Worm (Caenorhabditis elegans): ENCODE results near the gene etr-1.

Gene etr-1

DNA sequence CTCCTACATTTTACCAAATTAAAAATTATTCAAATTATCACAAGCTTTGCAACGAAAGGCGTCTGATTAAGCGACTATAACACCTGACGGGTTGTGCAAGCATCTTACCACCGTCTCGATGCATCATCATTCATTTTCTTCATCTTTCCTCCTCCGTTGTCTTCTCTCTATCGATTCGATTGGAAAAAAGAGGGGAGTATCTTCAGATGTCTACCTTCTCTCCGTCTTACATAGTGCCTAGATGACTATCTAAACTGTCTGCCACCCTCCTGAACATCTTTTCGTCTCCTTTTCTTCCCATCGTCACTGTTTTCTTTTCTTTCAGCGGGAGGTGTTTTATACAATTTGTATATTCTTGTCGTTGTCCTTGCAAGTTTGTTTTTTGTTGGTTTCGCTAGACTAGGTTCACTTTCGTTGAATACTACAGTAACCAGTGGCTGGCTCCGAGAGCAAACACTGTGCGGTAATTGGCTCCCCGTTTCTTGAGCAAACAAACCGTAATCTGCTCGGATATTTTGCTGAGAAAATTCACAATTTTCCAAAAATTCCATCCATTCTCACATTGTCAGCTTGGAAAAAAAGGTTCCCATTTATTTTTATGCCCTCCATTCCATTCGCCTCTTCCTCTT is 2.8 kb upstream of the etr-1 start (continued):
- TF ChIP-seq isw-1 (GFP tag; IDR thresholded peaks at IDR 0.05) = no peak
- TF ChIP-seq mdl-1 (tag; optimal IDR thresholded peaks at IDR 0.05) = peak in 1 of 2 experiments; percentile 10
- TF ChIP-seq unc-130 (tag; optimal IDR thresholded peaks at IDR 0.05) = no peak

DNA sequence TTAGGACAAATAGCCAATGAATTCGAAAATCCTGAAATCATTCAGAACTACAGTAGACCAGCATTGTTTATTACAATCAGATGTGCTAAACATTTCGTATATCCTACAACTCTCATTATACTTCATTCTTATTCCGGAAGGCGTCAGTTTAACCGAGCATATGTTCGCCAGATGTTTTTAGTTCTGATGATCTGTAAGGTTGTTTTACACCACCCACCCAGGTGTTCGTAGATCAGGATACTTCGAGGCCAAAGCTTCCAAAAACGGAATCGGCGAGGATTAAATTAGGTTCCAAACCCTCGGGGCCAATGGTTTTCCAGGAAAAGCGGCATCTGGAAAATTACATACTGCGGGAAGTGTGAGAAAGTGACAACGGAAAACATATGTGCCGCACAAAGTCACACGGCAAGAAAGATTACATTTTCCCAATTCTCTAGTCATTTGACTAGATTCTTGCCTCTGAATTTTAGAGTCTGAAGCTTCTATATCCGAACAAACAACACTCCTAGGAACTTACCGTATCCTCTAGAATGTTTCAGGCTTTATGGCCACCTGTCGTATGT is 1.5 kb upstream of the etr-1 start:
- no peak for TF ChIP-seq ces-1 (GFP tag; optimal IDR thresholded peaks at IDR 0.05)
- no peak for TF ChIP-seq swsn-7 (tag; optimal IDR thresholded peaks at IDR 0.05)
- TF ChIP-seq fkh-10 (GFP tag; optimal IDR thresholded peaks at IDR 0.05) = no peak
- no peak for TF ChIP-seq ceh-90 (tag; optimal IDR thresholded peaks at IDR 0.05)
- TF ChIP-seq aly-2 (tag; optimal IDR thresholded peaks at IDR 0.05) = no peak
- peak in 1 of 2 experiments; percentile 13 for TF ChIP-seq lsy-2 (tag; optimal IDR thresholded peaks at IDR 0.05)
- no peak for TF ChIP-seq xbp-1 (tag; optimal IDR thresholded peaks at IDR 0.05)
- no peak for TF ChIP-seq nhr-19 (GFP tag; conservative IDR thresholded peaks at IDR 0.05)
- no peak for TF ChIP-seq lin-15B (tag; optimal IDR thresholded peaks at IDR 0.05)
- no peak for TF ChIP-seq fos-1 (tag; optimal IDR thresholded peaks at IDR 0.05)
- no peak for TF ChIP-seq nhr-90 (tag; optimal IDR thresholded peaks at IDR 0.05; ENCODE audit: poor library complexity)
- TF ChIP-seq nhr-85 (tag) = peak; percentile 42
- TF ChIP-seq Y116A8C.19 (tag; optimal IDR thresholded peaks at IDR 0.05; ENCODE audit: borderline replicate concordance) = no peak
- TF ChIP-seq nhr-237 (tag; optimal IDR thresholded peaks at IDR 0.05) = no peak
- no peak for TF ChIP-seq dpl-1 (GFP tag; optimal IDR thresholded peaks at IDR 0.05)
- peak; percentile 11 for TF ChIP-seq ztf-4 (tag; optimal IDR thresholded peaks at IDR 0.05)
- TF ChIP-seq dsc-1 (tag; optimal IDR thresholded peaks at IDR 0.05) = peak; percentile 94
- peak; percentile 59 for TF ChIP-seq lin-14 (GFP tag; optimal IDR thresholded peaks at IDR 0.05)
- no peak for TF ChIP-seq pag-3 (tag; optimal IDR thresholded peaks at IDR 0.05; ENCODE audit: borderline replicate concordance, insufficient read depth)
- TF ChIP-seq mep-1 (tag; optimal IDR thresholded peaks at IDR 0.05) = no peak
- TF ChIP-seq unc-86 (tag; optimal IDR thresholded peaks at IDR 0.05) = no peak
- TF ChIP-seq fkh-4 (tag; optimal IDR thresholded peaks at IDR 0.05; ENCODE audit: borderline replicate concordance) = peak; percentile 84
- no peak for TF ChIP-seq egl-27 (tag; optimal IDR thresholded peaks at IDR 0.05)
- no peak for TF ChIP-seq nhr-11 (tag; optimal IDR thresholded peaks at IDR 0.05)
- no peak for TF ChIP-seq lin-13 (GFP tag; optimal IDR thresholded peaks at IDR 0.05)
- no peak for TF ChIP-seq mdl-1 (tag; optimal IDR thresholded peaks at IDR 0.05)
- TF ChIP-seq hpl-2 (GFP tag; optimal IDR thresholded peaks at IDR 0.05) = no peak
- TF ChIP-seq unc-30 (tag; optimal IDR thresholded peaks at IDR 0.05) = no peak
- peak; percentile 5 for TF ChIP-seq rnt-1 (tag; optimal IDR thresholded peaks at IDR 0.05)
- TF ChIP-seq lir-3 (tag; optimal IDR thresholded peaks at IDR 0.05; ENCODE audit: poor library complexity) = no peak
- no peak for TF ChIP-seq irx-1 (tag; optimal IDR thresholded peaks at IDR 0.05)
- TF ChIP-seq nhr-76 (tag; optimal IDR thresholded peaks at IDR 0.05) = no peak
- TF ChIP-seq nhr-20 (tag; optimal IDR thresholded peaks at IDR 0.05) = peak; percentile 49
- no peak for TF ChIP-seq unc-130 (tag; optimal IDR thresholded peaks at IDR 0.05)
- no peak for TF ChIP-seq ets-5 (GFP tag; IDR thresholded peaks at IDR 0.05)
- TF ChIP-seq aha-1 (tag; optimal IDR thresholded peaks at IDR 0.05) = no peak
- TF ChIP-seq elt-2 (tag; optimal IDR thresholded peaks at IDR 0.05) = no peak
- TF ChIP-seq ceh-8 (GFP tag; optimal IDR thresholded peaks at IDR 0.05) = no peak
- no peak for TF ChIP-seq hlh-17 (GFP tag; optimal IDR thresholded peaks at IDR 0.05; ENCODE audit: borderline replicate concordance)
- no peak for TF ChIP-seq mab-9 (GFP tag; IDR thresholded peaks at IDR 0.05)
- TF ChIP-seq skn-1 (tag; optimal IDR thresholded peaks at IDR 0.05) = no peak
- TF ChIP-seq sup-37 (GFP tag; optimal IDR thresholded peaks at IDR 0.05) = no peak
- TF ChIP-seq hlh-4 (tag; optimal IDR thresholded peaks at IDR 0.05) = no peak
- peak; percentile 81 for TF ChIP-seq fkh-8 (tag; optimal IDR thresholded peaks at IDR 0.05)
- no peak for TF ChIP-seq tbx-2 (tag; optimal IDR thresholded peaks at IDR 0.05)
- TF ChIP-seq pax-3 (tag; optimal IDR thresholded peaks at IDR 0.05) = no peak
- no peak for TF ChIP-seq pqm-1 (tag; optimal IDR thresholded peaks at IDR 0.05)
- no peak for TF ChIP-seq snu-23 (GFP tag; optimal IDR thresholded peaks at IDR 0.05)
